Worm (Caenorhabditis elegans): Measurements from ENCODE around the gene srh-72.

DNA sequence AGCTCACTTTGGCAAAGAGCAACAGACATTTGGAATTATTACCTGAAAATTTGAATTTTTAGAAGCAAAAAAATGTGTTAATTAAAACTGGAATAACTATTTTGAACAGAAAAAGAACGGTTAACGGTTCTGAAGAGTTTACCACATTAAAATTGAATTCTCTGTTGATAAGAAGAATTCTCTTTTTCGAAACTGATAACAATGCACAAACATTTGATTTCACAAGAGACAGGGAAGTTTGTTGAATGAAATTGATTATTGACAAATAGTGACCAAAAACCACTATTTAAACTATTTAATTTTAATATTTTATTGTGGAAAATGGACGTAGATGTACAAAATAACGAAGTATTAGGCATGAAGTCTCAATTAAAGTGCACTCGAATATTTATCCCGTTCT lies 32.8 kb downstream of the srh-72 start:
- TF ChIP-seq zip-2 (tag; optimal IDR thresholded peaks at IDR 0.05) (no peak), mxl-3 (GFP tag; optimal IDR thresholded peaks at IDR 0.05) (no peak), attf-4 (tag; optimal IDR thresholded peaks at IDR 0.05) (no peak), mdt-29 (GFP tag; IDR thresholded peaks at IDR 0.05) (no peak), skn-1 (tag; optimal IDR thresholded peaks at IDR 0.05) (no peak), snpc-4 (tag; optimal IDR thresholded peaks at IDR 0.05) (no peak), lin-15B (tag; optimal IDR thresholded peaks at IDR 0.05) (no peak)
